Worm (Caenorhabditis elegans) whole organism, young adult: ENCODE results near the gene tbc-14.
A peak's percentile ranks its signal among the peaks of the same experiment; 100 is the strongest.

ENCODE experiments used
- B0035.1 ChIP-seq: sonication (generic microtip); optimal IDR thresholded peaks from 2 replicates; lab custom pipeline; 2016; ENCODE audit warnings: missing genetic modification characterization, mild to moderate bottlenecking, missing compliant biosample characterization, missing genotype, missing genetic modification reagents
- B0261.1 ChIP-seq: sonication (generic microtip); optimal IDR thresholded peaks from 2 replicates; lab custom pipeline; 2016; ENCODE audit warnings: mild to moderate bottlenecking, missing genetic modification characterization, moderate library complexity, missing compliant biosample characterization
- B0336.3 ChIP-seq: fragments of 200-800 bp; sonication (Bioruptor generic); IDR thresholded peaks from 2 replicates; pipeline ENCODE4 v1.3.6; 2022; ENCODE audit warnings: missing genetic modification characterization, missing compliant biosample characterization
- D2030.7 ChIP-seq: fragments of 200-800 bp; sonication (Bioruptor generic); IDR thresholded peaks from 2 replicates; pipeline ENCODE4 v1.3.6; 2022; ENCODE audit warnings: missing genetic modification reagents, missing genetic modification characterization, missing compliant biosample characterization
- F33H1.4 ChIP-seq: fragments of 200-800 bp; sonication (Bioruptor generic); IDR thresholded peaks from 2 replicates; pipeline ENCODE4 v1.3.6; 2022; ENCODE audit warnings: missing genetic modification reagents, missing genetic modification characterization, missing compliant biosample characterization
- F37B4.10 ChIP-seq: fragments of 200-800 bp; sonication (Bioruptor generic); IDR thresholded peaks from 2 replicates; pipeline ENCODE4 v1.3.6; 2022; ENCODE audit warnings: missing genetic modification characterization, missing compliant biosample characterization
- F57A8.1 ChIP-seq: fragments of 200-800 bp; sonication (Bioruptor generic); optimal IDR thresholded peaks from 2 replicates; lab custom pipeline; 2018; ENCODE audit warnings: mild to moderate bottlenecking, missing genetic modification characterization, moderate library complexity, missing compliant biosample characterization
- T07F8.4 ChIP-seq: sonication (generic microtip); optimal IDR thresholded peaks from 2 replicates; lab custom pipeline; 2016; ENCODE audit warnings: mild to moderate bottlenecking, missing genetic modification characterization, moderate library complexity, missing compliant biosample characterization
- Y53F4B.3 ChIP-seq: fragments of 200-800 bp; sonication (Bioruptor generic); IDR thresholded peaks from 2 replicates; pipeline ENCODE4 v1.3.6; 2022; ENCODE audit warnings: missing genetic modification reagents, missing genetic modification characterization, missing compliant biosample characterization
- Y56A3A.18 ChIP-seq: fragments of 200-800 bp; sonication (Bioruptor generic); IDR thresholded peaks from 2 replicates; pipeline ENCODE4 v1.3.6; 2022; ENCODE audit warnings: missing genetic modification reagents, missing genetic modification characterization, missing compliant biosample characterization
- attf-5 ChIP-seq: fragments of 200-800 bp; sonication (Bioruptor generic); optimal IDR thresholded peaks from 2 replicates; lab custom pipeline; 2018; ENCODE audit warnings: mild to moderate bottlenecking, missing genetic modification characterization, missing compliant biosample characterization
- cebp-2 ChIP-seq: fragments of 200-800 bp; sonication (Bioruptor generic); IDR thresholded peaks from 2 replicates; pipeline ENCODE4 v1.3.6; 2022; ENCODE audit warnings: missing genetic modification characterization, missing compliant biosample characterization
- ceh-100 ChIP-seq: fragments of 200-800 bp; sonication (Bioruptor generic); IDR thresholded peaks from 2 replicates; pipeline ENCODE4 v1.3.6; 2022; ENCODE audit warnings: missing genetic modification reagents, missing genetic modification characterization, missing compliant biosample characterization
- ceh-40 ChIP-seq: fragments of 200-800 bp; sonication (Bioruptor generic); IDR thresholded peaks from 2 replicates; pipeline ENCODE4 v1.3.6; 2022; ENCODE audit warnings: missing genetic modification characterization, missing compliant biosample characterization
- dox-1 ChIP-seq: fragments of 200-800 bp; sonication (Bioruptor generic); IDR thresholded peaks from 2 replicates; pipeline ENCODE4 v1.3.6; 2022; ENCODE audit warnings: missing genetic modification reagents, missing genetic modification characterization, missing compliant biosample characterization
- efl-1 ChIP-seq: fragments of 150-350 bp; optimal IDR thresholded peaks from 2 replicates; lab custom pipeline; 2014; ENCODE audit warnings: missing biosample characterization, missing genetic modification reagents, missing genetic modification characterization
- egrh-3 ChIP-seq: fragments of 200-800 bp; sonication (Bioruptor generic); IDR thresholded peaks from 2 replicates; pipeline ENCODE4 v1.3.6; 2022; ENCODE audit warnings: missing genetic modification reagents, missing genetic modification characterization, missing compliant biosample characterization
- gei-17 ChIP-seq: fragments of 200-800 bp; sonication (Bioruptor generic); optimal IDR thresholded peaks from 2 replicates; lab custom pipeline; 2018; ENCODE audit warnings: mild to moderate bottlenecking, missing genetic modification characterization, missing compliant biosample characterization
- him-1 ChIP-seq: sonication (generic microtip); optimal IDR thresholded peaks from 2 replicates; lab custom pipeline; 2016; ENCODE audit warnings: missing genotype, missing genetic modification reagents, missing genetic modification characterization, missing compliant biosample characterization
- hlh-12 ChIP-seq: sonication (generic microtip); optimal IDR thresholded peaks from 2 replicates; lab custom pipeline; 2016; ENCODE audit warnings: missing genetic modification characterization, missing compliant biosample characterization
- hmg-20 ChIP-seq: fragments of 200-800 bp; sonication (Bioruptor generic); IDR thresholded peaks from 2 replicates; pipeline ENCODE4 v1.3.6; 2022; ENCODE audit warnings: missing genetic modification reagents, missing genetic modification characterization, missing compliant biosample characterization
- lag-1 ChIP-seq: fragments of 200-800 bp; sonication (Bioruptor generic); IDR thresholded peaks from 2 replicates; pipeline ENCODE4 v1.3.6; 2022; ENCODE audit warnings: missing genetic modification reagents, missing genetic modification characterization, missing compliant biosample characterization
- lir-1 ChIP-seq: fragments of 200-800 bp; sonication (Bioruptor generic); conservative IDR thresholded peaks from 2 replicates; pipeline ENCODE4 v1.3.6; 2022; ENCODE audit warnings: missing genetic modification reagents, missing genetic modification characterization, missing compliant biosample characterization
- lsl-1 ChIP-seq: fragments of 200-800 bp; sonication (Bioruptor generic); optimal IDR thresholded peaks from 2 replicates; lab custom pipeline; 2018; ENCODE audit warnings: mild to moderate bottlenecking, missing genetic modification characterization, moderate library complexity, missing compliant biosample characterization
- madf-3 ChIP-seq: fragments of 200-800 bp; sonication (Bioruptor generic); IDR thresholded peaks from 2 replicates; pipeline ENCODE4 v1.3.6; 2022; ENCODE audit warnings: missing genetic modification reagents, missing genetic modification characterization, missing compliant biosample characterization
- mel-28 ChIP-seq: sonication (generic microtip); optimal IDR thresholded peaks from 2 replicates; lab custom pipeline; 2016; ENCODE audit warnings: borderline replicate concordance, mild to moderate bottlenecking, missing genetic modification characterization, missing compliant biosample characterization
- nhr-80 ChIP-seq: sonication (generic microtip); optimal IDR thresholded peaks from 2 replicates; lab custom pipeline; 2016; ENCODE audit warnings: missing genetic modification characterization, missing compliant biosample characterization
- pha-4 ChIP-seq: fragments of 150-350 bp; sonication (generic microtip); optimal IDR thresholded peaks from 2 replicates; lab custom pipeline; 2014; ENCODE audit warnings: missing biosample characterization, missing genetic modification reagents, missing genetic modification characterization
- rcor-1 ChIP-seq: fragments of 200-800 bp; sonication (Bioruptor generic); IDR thresholded peaks from 2 replicates; pipeline ENCODE4 v1.3.6; 2022; ENCODE audit warnings: missing genetic modification reagents, missing genetic modification characterization, missing compliant biosample characterization
- repo-1 ChIP-seq: sonication (generic microtip); optimal IDR thresholded peaks from 2 replicates; lab custom pipeline; 2017; ENCODE audit warnings: mild to moderate bottlenecking, missing genetic modification characterization, missing compliant biosample characterization
- sdz-38 ChIP-seq: sonication (generic microtip); optimal IDR thresholded peaks from 2 replicates; lab custom pipeline; 2016; ENCODE audit warnings: missing genotype, missing genetic modification characterization, missing compliant biosample characterization
- sea-2 ChIP-seq: fragments of 200-800 bp; sonication (Bioruptor generic); IDR thresholded peaks from 2 replicates; pipeline ENCODE4 v1.3.6; 2022; ENCODE audit warnings: missing genetic modification characterization, missing compliant biosample characterization
- snpc-1.1 ChIP-seq: sonication (generic microtip); optimal IDR thresholded peaks from 2 replicates; lab custom pipeline; 2017; ENCODE audit warnings: missing genetic modification characterization, mild to moderate bottlenecking, missing compliant biosample characterization, antibody characterized with exemption, moderate library complexity, missing genotype, missing genetic modification reagents; ENCODE audit not compliant: insufficient read depth
- snpc-3.4 ChIP-seq: sonication (generic microtip); optimal IDR thresholded peaks from 2 replicates; lab custom pipeline; 2017; ENCODE audit warnings: missing genetic modification characterization, mild to moderate bottlenecking, missing compliant biosample characterization, antibody characterized with exemption, moderate library complexity, missing genotype, missing genetic modification reagents
- sptf-2 ChIP-seq: fragments of 200-800 bp; sonication (Bioruptor generic); optimal IDR thresholded peaks from 2 replicates; lab custom pipeline; 2018; ENCODE audit warnings: mild to moderate bottlenecking, missing genetic modification characterization, missing compliant biosample characterization
- tbx-9 ChIP-seq: sonication (generic microtip); optimal IDR thresholded peaks from 2 replicates; lab custom pipeline; 2016; ENCODE audit warnings: borderline replicate concordance, missing genetic modification characterization, inconsistent platforms, missing compliant biosample characterization
- unc-62 ChIP-seq: fragments of 150-350 bp; optimal IDR thresholded peaks from 2 replicates; lab custom pipeline; 2014; ENCODE audit warnings: missing biosample characterization, missing genetic modification reagents, missing genetic modification characterization
- xnd-1 ChIP-seq: sonication (generic microtip); optimal IDR thresholded peaks from 2 replicates; lab custom pipeline; 2016; ENCODE audit warnings: missing genotype, missing genetic modification reagents, missing genetic modification characterization, missing compliant biosample characterization
- zfh-2 ChIP-seq: fragments of 200-800 bp; sonication (Bioruptor generic); conservative IDR thresholded peaks from 2 replicates; pipeline ENCODE4 v1.3.6; 2022; ENCODE audit warnings: missing genetic modification reagents, missing genetic modification characterization, missing compliant biosample characterization
- ztf-18 ChIP-seq: sonication (generic microtip); optimal IDR thresholded peaks from 2 replicates; lab custom pipeline; 2016; ENCODE audit warnings: missing genotype, mild to moderate bottlenecking, missing genetic modification characterization, missing compliant biosample characterization
- ztf-28 ChIP-seq: fragments of 200-800 bp; sonication (Bioruptor generic); IDR thresholded peaks from 2 replicates; pipeline ENCODE4 v1.3.6; 2022; ENCODE audit warnings: missing genetic modification reagents, missing genetic modification characterization, missing compliant biosample characterization
- ztf-6 ChIP-seq: fragments of 200-800 bp; sonication (Bioruptor generic); IDR thresholded peaks from 2 replicates; pipeline ENCODE4 v1.3.6; 2022; ENCODE audit warnings: missing genetic modification reagents, missing genetic modification characterization, missing compliant biosample characterization

tbc-14 gene

ce11 chrII:13412335-13412734, 35.1 kb downstream of the tbc-14 start, which contains the start of gene Y48C3A.18:
Gene Y48C3A.18, plus strand, starts transcription at chrII:13412635.
- no peak for TF ChIP-seq F37B4.10 (GFP tag; lab: Robert Waterston, UW)
- TF ChIP-seq mel-28 (tag; lab: Kevin White, UChicago), result no peak
- no peak for TF ChIP-seq dox-1 (GFP tag; lab: Robert Waterston, UW)
- TF ChIP-seq sdz-38 (tag; lab: Kevin White, UChicago), result no peak
- TF ChIP-seq lsl-1, result no peak
- TF ChIP-seq B0035.1, result no peak
- TF ChIP-seq nhr-80, result no peak
- no peak for TF ChIP-seq rcor-1 (GFP tag; lab: Robert Waterston, UW)
- TF ChIP-seq attf-5 (GFP tag; lab: Kevin White, UChicago), result no peak
- no peak for TF ChIP-seq madf-3
- no peak for TF ChIP-seq D2030.7 (GFP tag; lab: Robert Waterston, UW)

DNA sequence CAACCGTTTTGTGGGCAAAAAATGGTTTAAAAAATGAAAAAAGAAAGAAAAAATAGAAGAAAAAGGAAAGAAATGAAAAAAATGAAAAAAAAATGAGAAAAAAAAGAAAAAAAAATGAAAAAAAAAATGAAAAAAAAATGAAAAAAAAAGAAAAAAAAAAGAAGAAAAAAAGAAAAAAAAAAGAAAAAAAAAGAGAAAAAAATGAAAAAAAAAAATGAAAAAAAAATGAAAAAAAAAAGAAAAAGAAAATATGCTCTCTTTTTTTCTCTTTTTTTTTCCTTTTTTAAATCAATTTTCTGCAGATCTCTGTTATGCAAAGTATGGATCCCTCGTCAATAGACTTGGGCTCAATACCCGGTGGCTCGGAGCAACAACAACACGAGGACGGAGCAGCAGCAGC, 41.6 kb downstream of the tbc-14 start, which contains the start of gene efl-2:
Gene efl-2 (plus strand): TSS at position 301 of the 400 bp plus-strand sequence.
- TF ChIP-seq tbx-9 (tag; lab: Kevin White, UChicago) (no peak), ceh-40 (GFP tag; lab: Robert Waterston, UW) (no peak), efl-1 (no peak), lir-1 (no peak), hmg-20 (no peak), B0336.3 (GFP tag; lab: Robert Waterston, UW) (no peak), snpc-1.1 (no peak), rcor-1 (GFP tag; lab: Robert Waterston, UW) (no peak), sptf-2 (GFP tag; lab: Kevin White, UChicago) (no peak), ztf-6 (no peak), dox-1 (GFP tag; lab: Robert Waterston, UW) (no peak), him-1 (tag; lab: Kevin White, UChicago) (no peak), ztf-28 (no peak)
- TF ChIP-seq, all 124 proteins: peak for 0

DNA sequence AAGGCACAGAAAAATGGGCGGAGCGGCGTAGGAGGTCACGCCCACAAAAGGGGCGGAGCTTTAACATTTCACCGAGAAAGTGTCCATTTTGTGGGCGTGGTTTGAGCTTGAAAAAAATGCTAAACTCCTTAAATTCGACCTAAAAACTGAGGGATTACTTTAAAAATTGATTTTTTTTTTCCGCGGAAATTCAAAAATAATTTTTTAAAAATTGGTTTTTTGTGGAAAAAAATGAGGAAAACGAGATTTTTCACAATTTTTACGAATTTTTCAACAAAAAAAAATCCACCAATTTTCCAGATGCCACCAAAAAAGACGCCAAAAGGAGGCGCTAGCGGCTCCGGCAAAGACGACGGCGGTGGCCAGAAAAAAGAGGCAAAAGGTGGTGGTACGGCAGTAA, 44.7 kb downstream of the tbc-14 start, which contains the start of gene pinn-4:
Gene pinn-4 (plus strand): TSS at position 301 of the 400 bp plus-strand sequence.
- TF ChIP-seq unc-62 (GFP tag; lab: Kevin White, UChicago) (no peak), ztf-18 (tag; lab: Kevin White, UChicago) (no peak), F33H1.4 (no peak), Y53F4B.3 (GFP tag; lab: Robert Waterston, UW) (no peak), repo-1 (tag; lab: Kevin White, UChicago) (no peak), sea-2 (GFP tag; lab: Robert Waterston, UW) (no peak), lir-1 (no peak), hlh-12 (tag; lab: Kevin White, UChicago) (no peak), snpc-3.4 (tag; lab: Kevin White, UChicago) (no peak), mel-28 (tag; lab: Kevin White, UChicago) (no peak), xnd-1 (tag; lab: Kevin White, UChicago) (no peak), B0261.1 (tag; lab: Kevin White, UChicago) (no peak), ceh-100 (GFP tag; lab: Robert Waterston, UW) (no peak)

ce11 chrII:13401549-13401948, 45.8 kb downstream of the tbc-14 start:
- TF ChIP-seq Y56A3A.18 (GFP tag; lab: Robert Waterston, UW), result no peak
- TF ChIP-seq zfh-2 (GFP tag; lab: Robert Waterston, UW), result peak; percentile 85
- TF ChIP-seq egrh-3 (GFP tag; lab: Robert Waterston, UW), result peak; percentile 41; the same call in 1 of the 2 replicates
- TF ChIP-seq gei-17 (GFP tag; lab: Kevin White, UChicago), result no peak
- TF ChIP-seq him-1 (tag; lab: Kevin White, UChicago), result no peak
- no peak for TF ChIP-seq lag-1
- no peak for TF ChIP-seq T07F8.4 (tag; lab: Kevin White, UChicago)
- TF ChIP-seq rcor-1 (GFP tag; lab: Robert Waterston, UW), result no peak
- TF ChIP-seq lsl-1, result no peak
- 0 out of 2 replicates have a peak, but pooled peaks have one; percentile 46 for TF ChIP-seq cebp-2 (GFP tag; lab: Robert Waterston, UW)
- TF ChIP-seq F57A8.1, result no peak
- TF ChIP-seq pha-4 (tag; lab: Kevin White, UChicago), result no peak
